Worm (Caenorhabditis elegans) whole organism, midembryonic: ENCODE measurements around the gene F47B10.9.
A peak's percentile ranks its signal among the peaks of the same experiment; 100 is the strongest.

ENCODE experiments used
- T22C8.4 ChIP-seq: fragments of 200-800 bp; sonication (Bioruptor generic); IDR thresholded peaks from 2 replicates; pipeline ENCODE4 v1.3.6; 2022; ENCODE audit warnings: missing genetic modification characterization, missing compliant biosample characterization
- cog-1 ChIP-seq: sonication (generic microtip); optimal IDR thresholded peaks from 2 replicates; lab custom pipeline; 2016; ENCODE audit warnings: missing genetic modification characterization, missing compliant biosample characterization
- flt-1 ChIP-seq: fragments of 200-800 bp; sonication (Bioruptor generic); IDR thresholded peaks from 2 replicates; pipeline ENCODE4 v1.3.6; 2022; ENCODE audit warnings: missing genetic modification characterization, missing compliant biosample characterization
- klf-2 ChIP-seq: fragments of 200-800 bp; sonication (Bioruptor generic); conservative IDR thresholded peaks from 2 replicates; pipeline ENCODE4 v1.3.6; 2022; ENCODE audit warnings: missing genetic modification reagents, missing genetic modification characterization, missing compliant biosample characterization
- med-1 ChIP-seq: sonication (generic microtip); optimal IDR thresholded peaks from 2 replicates; lab custom pipeline; 2017; ENCODE audit warnings: missing genetic modification characterization, mild to moderate bottlenecking, missing compliant biosample characterization, antibody characterized with exemption, missing genetic modification reagents; ENCODE audit not compliant: insufficient read depth
- ref-1 ChIP-seq: fragments of 200-800 bp; sonication (Bioruptor generic); conservative IDR thresholded peaks from 2 replicates; pipeline ENCODE4 v1.3.6; 2022; ENCODE audit warnings: missing genetic modification reagents, missing genetic modification characterization, missing compliant biosample characterization
- tab-1 ChIP-seq: fragments of 200-800 bp; sonication (Bioruptor generic); IDR thresholded peaks from 2 replicates; pipeline ENCODE4 v1.3.6; 2022; ENCODE audit warnings: missing genetic modification characterization, missing compliant biosample characterization
- ztf-23 ChIP-seq: fragments of 200-800 bp; sonication (Bioruptor generic); IDR thresholded peaks from 2 replicates; pipeline ENCODE4 v1.3.6; 2022; ENCODE audit warnings: missing genetic modification reagents, missing genetic modification characterization, missing compliant biosample characterization
- ztf-29 ChIP-seq: fragments of 200-800 bp; sonication (Bioruptor generic); IDR thresholded peaks from 2 replicates; pipeline ENCODE4 v1.3.6; 2022; ENCODE audit warnings: missing genetic modification reagents, missing genetic modification characterization, missing compliant biosample characterization

Gene F47B10.9

ce11 chrX:10914421-10915277, 768 bp upstream of the F47B10.9 start:
- TF ChIP-seq klf-2 (GFP tag; lab: Robert Waterston, UW) (no peak), flt-1 (GFP tag; lab: Robert Waterston, UW) (no peak), ref-1 (GFP tag; lab: Robert Waterston, UW) (no peak), cog-1 (tag; lab: Kevin White, UChicago) (no peak), ztf-23 (GFP tag; lab: Robert Waterston, UW) (no peak), ztf-29 (GFP tag; lab: Robert Waterston, UW) (no peak), tab-1 (GFP tag; lab: Robert Waterston, UW) (no peak), med-1 (GFP tag; lab: Kevin White, UChicago) (no peak), T22C8.4 (no peak)

DNA sequence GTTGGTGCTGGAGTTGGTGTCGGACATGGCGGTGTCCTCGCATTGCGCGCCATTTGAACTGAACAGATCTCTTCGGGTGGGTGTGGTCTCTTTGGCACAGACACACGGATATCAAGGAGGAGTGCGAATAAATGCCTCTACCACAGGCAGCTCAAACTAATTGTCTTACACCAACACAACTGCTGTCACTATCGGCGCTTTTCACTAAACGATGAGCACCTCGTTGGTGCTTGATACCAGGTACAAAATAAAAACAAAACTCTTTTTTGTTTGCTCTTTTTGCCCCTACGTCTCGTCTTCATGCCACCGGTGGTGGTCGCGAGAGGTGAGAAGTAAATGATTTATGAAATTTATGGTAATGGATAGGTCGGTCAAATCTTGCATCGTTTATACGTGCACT, 3.2 kb downstream of the F47B10.9 start, which contains the start of gene F47B10.8:
F47B10.8 (minus strand) TSS at position 101 of the 400 bp plus-strand sequence.
- TF ChIP-seq T22C8.4 (no peak), ref-1 (GFP tag; lab: Robert Waterston, UW) (no peak), ztf-23 (GFP tag; lab: Robert Waterston, UW) (no peak), klf-2 (GFP tag; lab: Robert Waterston, UW) (no peak), med-1 (GFP tag; lab: Kevin White, UChicago) (no peak), flt-1 (GFP tag; lab: Robert Waterston, UW) (no peak), ztf-29 (GFP tag; lab: Robert Waterston, UW) (no peak)

DNA sequence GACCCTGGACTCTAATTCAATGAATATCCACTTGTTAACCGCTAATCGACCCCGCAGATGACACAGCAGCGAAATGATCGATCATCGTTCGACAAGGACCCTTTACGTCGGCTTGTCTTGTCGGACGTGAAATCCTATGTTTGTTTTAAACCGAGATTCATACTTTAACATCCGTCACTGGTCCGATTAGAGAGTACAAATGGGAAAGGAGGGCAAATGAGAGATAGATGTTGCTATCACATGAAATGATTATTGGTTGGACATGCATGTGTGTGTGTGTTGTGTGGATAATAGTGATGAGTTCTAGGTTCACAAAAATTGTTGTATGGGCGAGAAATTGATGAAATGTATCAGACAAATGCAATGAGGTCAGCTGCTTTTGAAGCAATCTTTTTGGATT, 4.2 kb downstream of the F47B10.9 start:
- TF ChIP-seq klf-2 (GFP tag; lab: Robert Waterston, UW) (no peak), flt-1 (GFP tag; lab: Robert Waterston, UW) (no peak), ztf-23 (GFP tag; lab: Robert Waterston, UW) (no peak), tab-1 (GFP tag; lab: Robert Waterston, UW) (no peak), ztf-29 (GFP tag; lab: Robert Waterston, UW) (no peak), med-1 (GFP tag; lab: Kevin White, UChicago) (no peak), ref-1 (GFP tag; lab: Robert Waterston, UW) (no peak), T22C8.4 (no peak), cog-1 (tag; lab: Kevin White, UChicago) (no peak)

- TF ChIP-seq cog-1 (tag; lab: Kevin White, UChicago) (no peak), tab-1 (GFP tag; lab: Robert Waterston, UW) (no peak), med-1 (GFP tag; lab: Kevin White, UChicago) (no peak), ztf-23 (GFP tag; lab: Robert Waterston, UW) (no peak), ref-1 (GFP tag; lab: Robert Waterston, UW) (no peak), ztf-29 (GFP tag; lab: Robert Waterston, UW) (no peak), T22C8.4 (no peak), flt-1 (GFP tag; lab: Robert Waterston, UW) (no peak), klf-2 (GFP tag; lab: Robert Waterston, UW) (no peak)
Observed at ce11 chrX:10907418-10907817, 6.5 kb downstream of the F47B10.9 start.

DNA sequence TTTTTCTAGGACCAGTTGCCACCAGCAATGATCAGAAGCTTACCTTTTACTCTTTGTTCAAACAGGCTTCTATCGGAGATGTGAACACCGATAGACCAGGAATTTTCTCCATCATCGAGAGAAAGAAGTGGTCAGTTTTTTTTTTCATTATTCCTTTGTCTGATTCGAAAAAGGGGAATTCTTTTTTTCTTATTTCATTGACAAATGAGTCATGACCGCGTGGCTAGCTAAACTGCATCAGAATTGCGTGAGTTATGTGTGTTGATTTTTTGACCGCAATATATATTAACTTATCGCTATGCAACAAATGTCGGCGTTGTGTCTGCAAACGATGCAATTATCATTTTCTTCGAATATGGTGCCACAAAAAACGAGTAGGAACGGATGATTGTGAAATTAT, 10.5 kb downstream of the F47B10.9 start:
- no peak for TF ChIP-seq ztf-29 (GFP tag; lab: Robert Waterston, UW)
- no peak for TF ChIP-seq ztf-23 (GFP tag; lab: Robert Waterston, UW)

DNA sequence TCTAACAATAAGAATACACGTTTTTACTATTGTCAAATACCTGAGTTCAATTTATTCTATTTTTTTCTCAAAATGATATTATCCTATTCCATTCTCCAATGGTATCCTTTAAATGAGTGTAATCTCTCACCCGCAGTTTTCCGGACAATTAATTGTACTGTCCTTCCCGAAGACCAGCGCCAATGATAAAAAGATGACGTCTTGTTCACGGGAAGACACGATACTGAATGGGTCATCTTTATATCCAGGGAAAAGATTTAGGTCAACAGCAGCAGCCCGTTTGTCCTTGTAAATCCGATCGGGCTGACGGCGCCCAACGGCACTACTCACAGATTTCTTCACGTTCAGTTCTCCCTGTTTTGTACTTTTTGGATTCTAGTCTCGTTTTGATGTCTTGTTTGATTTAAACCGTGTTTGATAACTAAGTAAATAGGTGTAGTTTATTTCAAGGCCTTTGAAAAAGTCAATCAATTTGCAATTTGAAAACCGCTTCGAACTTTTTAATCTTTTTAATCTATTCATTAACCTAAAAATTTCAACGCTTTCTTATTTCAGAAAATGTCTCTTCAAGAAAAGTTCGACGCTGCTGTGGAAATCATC, 11.1 kb downstream of the F47B10.9 start, which contains the start of gene acbp-3:
acbp-3 (plus strand) TSS at position 550 of the 600 bp plus-strand sequence.
- TF ChIP-seq tab-1 (GFP tag; lab: Robert Waterston, UW) (no peak), ztf-29 (GFP tag; lab: Robert Waterston, UW) (no peak), med-1 (GFP tag; lab: Kevin White, UChicago) (no peak), flt-1 (GFP tag; lab: Robert Waterston, UW) (no peak), cog-1 (tag; lab: Kevin White, UChicago) (no peak), T22C8.4 (no peak), klf-2 (GFP tag; lab: Robert Waterston, UW) (no peak), ztf-23 (GFP tag; lab: Robert Waterston, UW) (no peak), ref-1 (GFP tag; lab: Robert Waterston, UW) (no peak)

- TF ChIP-seq ztf-23 (GFP tag; lab: Robert Waterston, UW) (no peak), cog-1 (tag; lab: Kevin White, UChicago) (no peak), ztf-29 (GFP tag; lab: Robert Waterston, UW) (no peak), tab-1 (GFP tag; lab: Robert Waterston, UW) (no peak)
Observed at ce11 chrX:10901766-10902165, 12.1 kb downstream of the F47B10.9 start.

DNA sequence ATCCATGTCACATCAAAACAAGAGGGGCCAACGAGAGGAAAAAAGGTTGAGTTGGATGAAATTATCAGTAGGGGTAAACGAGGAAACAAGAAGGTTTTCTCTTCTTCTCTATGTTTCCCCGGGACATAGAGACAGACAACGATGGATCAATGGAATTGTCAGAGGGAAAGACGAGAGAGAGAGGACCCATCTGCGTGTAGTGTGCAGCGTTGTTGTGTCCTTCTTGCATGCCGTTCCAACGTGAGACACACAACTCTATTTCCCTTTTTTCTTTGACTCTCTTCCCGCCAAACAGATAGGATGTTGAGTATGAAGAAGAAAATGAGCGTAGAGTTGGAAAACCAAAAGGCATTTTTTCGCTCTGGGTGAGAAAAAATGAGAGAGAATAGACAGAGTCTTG, 12.9 kb downstream of the F47B10.9 start:
- TF ChIP-seq ztf-23 (GFP tag; lab: Robert Waterston, UW) (no peak), tab-1 (GFP tag; lab: Robert Waterston, UW) (no peak), T22C8.4 (no peak), ref-1 (GFP tag; lab: Robert Waterston, UW) (no peak), ztf-29 (GFP tag; lab: Robert Waterston, UW) (no peak)

DNA sequence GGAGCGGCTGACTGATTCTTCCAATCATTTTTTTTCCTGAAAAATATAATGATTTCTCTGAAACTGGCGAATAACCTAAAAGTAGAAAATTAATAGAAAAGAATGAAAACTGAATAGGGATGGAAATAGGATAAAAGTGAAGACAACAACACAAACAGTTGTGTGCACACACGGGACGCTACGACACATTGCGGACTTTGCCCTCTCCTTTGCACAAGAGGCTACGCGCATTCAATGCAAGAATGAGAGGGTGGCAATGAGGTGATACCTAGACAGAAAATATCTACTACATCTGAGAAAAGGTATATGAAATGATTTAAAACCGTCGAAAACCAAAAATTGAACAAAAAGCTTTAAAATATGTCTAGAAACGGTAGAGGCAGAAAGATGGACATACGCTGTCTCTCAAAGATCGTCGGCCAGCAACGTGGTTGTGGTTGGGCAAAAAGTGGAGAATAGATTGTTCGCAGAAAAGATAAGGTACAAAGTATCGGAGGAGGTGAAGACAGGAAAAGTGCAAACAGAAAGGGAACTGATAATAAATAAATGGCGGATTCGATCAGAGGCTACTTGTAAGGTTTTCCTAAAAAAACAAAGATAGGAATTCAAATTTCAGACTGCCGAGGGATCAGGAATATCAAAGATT, 13.7 kb downstream of the F47B10.9 start, which contains the start of gene suca-1:
suca-1 (minus strand) TSS at position 36 of the 646 bp plus-strand sequence.
- TF ChIP-seq ztf-23 (GFP tag; lab: Robert Waterston, UW) (no peak), flt-1 (GFP tag; lab: Robert Waterston, UW) (peak; percentile 59; the same call in 1 of the 2 replicates)
